Fruit fly (Drosophila melanogaster): Measurements from ENCODE around the gene Nemp.

Gene Nemp

dm6 chrX:16691440-16691839 lies 36.6 kb upstream of the Nemp start:
- no peak for TF ChIP-seq Dll (optimal IDR thresholded peaks at IDR 0.05)
- no peak for TF ChIP-seq EcR (GFP tag; optimal IDR thresholded peaks at IDR 0.05)
- no peak for TF ChIP-seq usp (GFP tag; optimal IDR thresholded peaks at IDR 0.05)
- TF ChIP-seq CG8478 (optimal IDR thresholded peaks at IDR 0.05): no peak
- TF ChIP-seq psq (optimal IDR thresholded peaks at IDR 0.05): no peak
- no peak for TF ChIP-seq pan (optimal IDR thresholded peaks at IDR 0.05)

DNA sequence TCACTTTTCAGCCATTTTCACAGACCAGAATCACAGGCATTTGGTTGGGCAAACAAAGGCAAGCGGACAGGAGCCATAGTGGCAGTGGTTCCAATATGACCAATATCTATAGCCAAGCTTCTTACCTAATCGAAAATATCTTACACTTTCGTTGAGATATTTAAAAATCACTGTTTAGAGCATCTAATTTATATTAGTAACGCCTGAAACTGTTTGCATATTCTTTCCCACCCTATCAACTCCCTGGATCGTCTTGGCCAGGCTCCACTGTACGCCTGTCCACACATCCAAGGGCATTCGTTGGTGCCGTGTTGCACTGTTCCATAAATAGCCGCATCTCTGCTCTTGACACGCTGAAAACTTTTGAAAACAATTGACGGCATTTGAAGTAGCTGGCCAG lies 35.7 kb upstream of the Nemp start:
- no peak for TF ChIP-seq EcR (GFP tag; optimal IDR thresholded peaks at IDR 0.05)
- TF ChIP-seq CG8478 (optimal IDR thresholded peaks at IDR 0.05): no peak
- no peak for TF ChIP-seq Dll (optimal IDR thresholded peaks at IDR 0.05)
- no peak for TF ChIP-seq usp (GFP tag; optimal IDR thresholded peaks at IDR 0.05)
- TF ChIP-seq pan (optimal IDR thresholded peaks at IDR 0.05): no peak
- no peak for TF ChIP-seq psq (optimal IDR thresholded peaks at IDR 0.05)

dm6 chrX:16689966-16690365 lies 35.2 kb upstream of the Nemp start:
- TF ChIP-seq usp (GFP tag; optimal IDR thresholded peaks at IDR 0.05) (no peak), CG8478 (optimal IDR thresholded peaks at IDR 0.05) (no peak), pan (optimal IDR thresholded peaks at IDR 0.05) (no peak), EcR (GFP tag; optimal IDR thresholded peaks at IDR 0.05) (no peak), Dll (optimal IDR thresholded peaks at IDR 0.05) (no peak), psq (optimal IDR thresholded peaks at IDR 0.05) (no peak)

DNA sequence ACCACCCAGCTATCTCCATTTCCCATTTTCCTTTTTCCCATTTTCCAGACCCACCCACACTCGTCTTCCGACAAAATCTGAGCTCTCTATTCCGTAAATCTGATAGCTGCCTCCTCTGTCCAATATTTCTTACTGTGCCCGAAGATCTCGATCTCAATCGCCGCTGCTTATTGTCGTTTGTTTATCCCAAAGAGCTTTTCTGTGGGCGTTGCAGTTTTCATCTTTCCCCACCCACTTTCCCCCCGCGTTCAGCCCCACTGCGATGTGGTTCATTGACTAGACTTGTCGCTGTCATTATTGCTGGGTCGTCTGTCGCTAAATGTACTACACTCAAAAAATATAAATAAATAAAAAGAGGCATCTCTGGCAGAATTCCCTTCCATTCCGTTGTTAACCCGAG lies 34.5 kb upstream of the Nemp start:
- no peak for TF ChIP-seq pan (optimal IDR thresholded peaks at IDR 0.05)
- no peak for TF ChIP-seq usp (GFP tag; optimal IDR thresholded peaks at IDR 0.05)
- no peak for TF ChIP-seq EcR (GFP tag; optimal IDR thresholded peaks at IDR 0.05)
- no peak for TF ChIP-seq Dll (optimal IDR thresholded peaks at IDR 0.05)

DNA sequence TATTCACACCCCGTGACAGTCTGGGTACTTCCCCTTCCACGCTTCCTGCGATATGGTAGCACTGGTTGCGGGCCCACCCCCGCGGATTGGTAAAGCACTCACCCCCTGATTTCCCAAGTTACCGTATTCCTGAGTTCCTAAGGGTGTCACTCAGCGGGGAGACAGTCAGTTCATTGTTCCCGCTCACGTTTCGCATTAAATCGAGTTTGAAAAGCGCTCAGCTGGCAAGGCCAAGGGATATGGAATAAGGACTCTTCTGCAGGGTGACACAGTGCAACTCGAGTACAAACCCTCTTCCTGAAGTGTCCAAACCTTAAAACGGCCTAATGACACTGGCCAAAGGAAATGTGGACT lies 33.3 kb upstream of the Nemp start:
- no peak for TF ChIP-seq EcR (GFP tag; optimal IDR thresholded peaks at IDR 0.05)

DNA sequence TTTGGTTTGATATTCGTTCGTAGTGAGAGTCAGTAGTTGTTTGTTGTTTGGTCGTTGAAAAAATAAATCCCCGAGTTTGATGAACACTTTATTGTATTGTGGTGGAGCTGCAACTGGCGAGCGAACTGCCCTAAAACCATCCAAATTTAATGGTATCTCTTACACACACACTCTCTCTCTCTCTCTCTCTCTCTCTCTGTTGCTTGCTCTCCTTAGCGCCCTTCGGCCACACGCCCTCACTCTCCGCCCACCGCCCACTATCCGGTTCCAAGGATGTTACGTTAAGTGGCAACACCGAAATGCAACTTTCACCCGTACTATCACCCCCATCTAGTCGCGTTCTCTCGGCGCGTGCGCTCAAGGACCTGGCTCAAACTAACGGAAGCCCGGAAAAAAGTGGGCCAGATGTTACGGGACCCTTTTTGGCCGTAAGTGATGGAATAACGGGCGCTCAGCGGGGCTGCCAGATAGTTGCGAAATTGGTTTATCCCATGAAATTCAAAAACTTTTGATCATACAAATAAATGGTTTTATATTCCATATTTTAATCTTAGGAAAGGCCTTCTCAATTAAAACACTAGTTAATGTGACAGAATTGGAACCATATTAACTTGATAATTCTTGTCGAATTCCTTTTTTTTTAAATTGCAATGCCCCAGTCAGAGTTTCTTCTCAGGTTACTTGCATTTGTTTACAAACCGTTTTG lies 32.7 kb upstream of the Nemp start:
- TF ChIP-seq psq (optimal IDR thresholded peaks at IDR 0.05): no peak
- TF ChIP-seq Dll (optimal IDR thresholded peaks at IDR 0.05): no peak
- no peak for TF ChIP-seq pan (optimal IDR thresholded peaks at IDR 0.05)
- no peak for TF ChIP-seq usp (GFP tag; optimal IDR thresholded peaks at IDR 0.05)
- TF ChIP-seq EcR (GFP tag; optimal IDR thresholded peaks at IDR 0.05): no peak
- no peak for TF ChIP-seq CG8478 (optimal IDR thresholded peaks at IDR 0.05)

dm6 chrX:16683765-16684164 lies 28.9 kb upstream of the Nemp start, which contains the start of gene Axs:
Gene Axs (minus strand): TSS chrX:16683895.
- TF ChIP-seq psq (optimal IDR thresholded peaks at IDR 0.05) (no peak), pan (optimal IDR thresholded peaks at IDR 0.05) (no peak), usp (GFP tag; optimal IDR thresholded peaks at IDR 0.05) (no peak), CG8478 (optimal IDR thresholded peaks at IDR 0.05) (no peak), Dll (optimal IDR thresholded peaks at IDR 0.05) (no peak), EcR (GFP tag; optimal IDR thresholded peaks at IDR 0.05) (no peak)

dm6 chrX:16678845-16679347 lies 24.1 kb upstream of the Nemp start, which contains the start of the genes CG13010 and sing:
Gene CG13010 (minus strand): TSS chrX:16678945.
Gene sing (plus strand): TSS chrX:16679297.
- TF ChIP-seq Dll (optimal IDR thresholded peaks at IDR 0.05): no peak
- no peak for TF ChIP-seq CG8478 (optimal IDR thresholded peaks at IDR 0.05)
- TF ChIP-seq pan (optimal IDR thresholded peaks at IDR 0.05): no peak
- TF ChIP-seq usp (GFP tag; optimal IDR thresholded peaks at IDR 0.05): no peak
- no peak for TF ChIP-seq psq (optimal IDR thresholded peaks at IDR 0.05)
- no peak for TF ChIP-seq EcR (GFP tag; optimal IDR thresholded peaks at IDR 0.05)

DNA sequence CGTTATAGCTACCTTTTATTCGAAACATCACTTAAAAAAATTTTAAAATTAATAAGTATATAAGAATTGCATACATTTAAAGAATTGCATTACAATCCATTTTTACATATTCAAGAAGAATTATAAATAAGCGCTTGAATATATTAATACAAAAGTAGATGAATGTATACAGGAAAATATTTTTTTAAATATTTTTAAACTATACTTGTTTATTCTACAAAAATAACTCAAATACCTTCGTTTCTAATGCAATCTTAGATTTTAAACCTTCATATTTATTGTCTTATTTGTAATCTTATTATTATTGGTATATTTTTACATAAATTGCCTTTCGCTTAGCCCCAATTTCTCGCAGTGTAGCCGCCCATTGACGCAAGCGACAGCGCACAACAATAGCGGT lies 22.3 kb upstream of the Nemp start:
- TF ChIP-seq CG8478 (optimal IDR thresholded peaks at IDR 0.05) (no peak), pan (optimal IDR thresholded peaks at IDR 0.05) (no peak), EcR (GFP tag; optimal IDR thresholded peaks at IDR 0.05) (no peak), usp (GFP tag; optimal IDR thresholded peaks at IDR 0.05) (no peak), Dll (optimal IDR thresholded peaks at IDR 0.05) (no peak), psq (optimal IDR thresholded peaks at IDR 0.05) (no peak)

DNA sequence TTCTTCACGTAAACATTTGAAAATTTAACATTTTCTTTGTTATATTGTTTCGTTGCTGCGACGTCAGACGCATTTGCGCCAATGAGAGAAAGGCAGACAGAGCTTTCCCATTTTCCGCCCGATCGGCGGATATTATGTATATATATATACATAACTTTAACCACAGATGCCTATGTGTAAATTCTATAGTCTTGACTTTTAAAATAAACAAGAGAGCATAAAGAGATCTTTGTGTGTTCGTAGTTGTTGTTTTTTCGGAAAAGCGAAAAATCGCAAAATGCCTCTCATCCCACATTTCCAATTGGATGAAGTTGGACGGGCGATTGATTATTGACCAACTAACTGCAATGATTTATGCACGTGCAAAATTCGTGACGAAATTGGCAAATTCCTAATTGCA lies 21.8 kb upstream of the Nemp start, which contains the start of gene CG13012:
Gene CG13012 (minus strand): TSS at position 101 of the 400 bp plus-strand sequence.
- TF ChIP-seq usp (GFP tag; optimal IDR thresholded peaks at IDR 0.05): no peak
- TF ChIP-seq CG8478 (optimal IDR thresholded peaks at IDR 0.05): no peak
- no peak for TF ChIP-seq Dll (optimal IDR thresholded peaks at IDR 0.05)
- TF ChIP-seq pan (optimal IDR thresholded peaks at IDR 0.05): no peak
- TF ChIP-seq psq (optimal IDR thresholded peaks at IDR 0.05): no peak
- no peak for TF ChIP-seq EcR (GFP tag; optimal IDR thresholded peaks at IDR 0.05)

DNA sequence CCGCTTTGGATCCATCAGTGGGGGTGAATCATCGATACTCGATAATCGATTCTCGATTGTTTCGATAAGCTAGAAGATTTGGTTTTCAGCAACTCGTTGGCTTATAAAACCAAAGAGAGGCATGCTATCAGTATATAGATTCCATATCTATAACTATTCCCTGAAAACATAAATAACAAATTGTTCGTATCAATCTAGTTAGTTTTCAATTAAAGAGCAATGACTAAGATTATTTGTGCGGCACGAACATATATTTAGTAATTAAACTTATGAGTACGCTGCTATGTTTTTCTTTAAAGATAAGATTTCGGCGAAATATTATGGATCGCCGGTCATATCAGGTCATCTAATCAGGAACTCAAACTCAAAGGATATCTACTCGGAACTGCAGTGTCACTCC lies 19.7 kb upstream of the Nemp start:
- TF ChIP-seq CG8478 (optimal IDR thresholded peaks at IDR 0.05) (no peak), Dll (optimal IDR thresholded peaks at IDR 0.05) (no peak), psq (optimal IDR thresholded peaks at IDR 0.05) (no peak)

- TF ChIP-seq EcR (GFP tag; optimal IDR thresholded peaks at IDR 0.05) (no peak), psq (optimal IDR thresholded peaks at IDR 0.05) (no peak), Dll (optimal IDR thresholded peaks at IDR 0.05) (no peak), CG8478 (optimal IDR thresholded peaks at IDR 0.05) (no peak)
These were observed 18.1 kb upstream of the Nemp start for dm6 chrX:16672904-16673303.
